Fruit fly (Drosophila melanogaster) whole organism, embryonic: ENCODE results near the gene CG42268.

Source experiments
- CG1024 ChIP-seq: fragments of 200-800 bp; sonication (Bioruptor generic); IDR thresholded peaks from 2 replicates; pipeline ENCODE4 v1.3.6; 2022; ENCODE audit warnings: missing biosample characterization, missing genetic modification characterization
- CG11247 ChIP-seq: fragments of 200-800 bp; sonication (Bioruptor generic); IDR thresholded peaks from 2 replicates; pipeline ENCODE4 v1.3.6; 2022; ENCODE audit warnings: missing biosample characterization, missing genetic modification characterization
- CG11504 ChIP-seq: fragments of 200-800 bp; sonication (Bioruptor generic); optimal IDR thresholded peaks from 3 replicates; lab custom pipeline; 2019; ENCODE audit warnings: missing biosample characterization, mild to moderate bottlenecking, missing genetic modification characterization, moderate library complexity
- CG11723 ChIP-seq: fragments of 200-800 bp; sonication (Bioruptor generic); optimal IDR thresholded peaks from 2 replicates; lab custom pipeline; 2017; ENCODE audit warnings: missing biosample characterization, mild to moderate bottlenecking, missing genetic modification characterization
- CG15073 ChIP-seq: fragments of 200-800 bp; sonication (Bioruptor generic); optimal IDR thresholded peaks from 2 replicates; lab custom pipeline; 2016; ENCODE audit warnings: missing biosample characterization, missing genetic modification characterization
- CG15514 ChIP-seq: fragments of 200-800 bp; sonication (Bioruptor generic); optimal IDR thresholded peaks from 3 replicates; lab custom pipeline; 2017; ENCODE audit warnings: missing biosample characterization, missing genetic modification characterization, mild to moderate bottlenecking, moderate library complexity, missing genetic modification reagents
- CG1647 ChIP-seq: fragments of 200-800 bp; sonication (Bioruptor generic); optimal IDR thresholded peaks from 3 replicates; lab custom pipeline; 2016; ENCODE audit warnings: missing biosample characterization, missing genetic modification characterization
- CG17328 ChIP-seq: fragments of 200-800 bp; sonication (Bioruptor generic); IDR thresholded peaks from 2 replicates; pipeline ENCODE4 v1.3.6; 2022; ENCODE audit warnings: missing biosample characterization, missing genetic modification characterization
- CG18011 ChIP-seq: fragments of 200-800 bp; sonication (Bioruptor generic); optimal IDR thresholded peaks from 2 replicates; lab custom pipeline; 2017; ENCODE audit warnings: missing biosample characterization, missing genetic modification characterization, mild to moderate bottlenecking, moderate library complexity, missing genotype
- CG18619 ChIP-seq: fragments of 200-800 bp; sonication (Bioruptor generic); optimal IDR thresholded peaks from 3 replicates; lab custom pipeline; 2017; ENCODE audit warnings: missing biosample characterization, mild to moderate bottlenecking, missing genetic modification characterization
- CG2116 ChIP-seq: fragments of 200-800 bp; sonication (Bioruptor generic); optimal IDR thresholded peaks from 3 replicates; lab custom pipeline; 2018; ENCODE audit warnings: missing biosample characterization, mild to moderate bottlenecking, missing genetic modification characterization
- CG2120 ChIP-seq: fragments of 200-800 bp; sonication (Bioruptor generic); optimal IDR thresholded peaks from 3 replicates; lab custom pipeline; 2016; ENCODE audit warnings: missing biosample characterization, missing genetic modification characterization
- CG2678 ChIP-seq: fragments of 200-800 bp; sonication (Bioruptor generic); optimal IDR thresholded peaks from 3 replicates; lab custom pipeline; 2019; ENCODE audit warnings: missing biosample characterization, mild to moderate bottlenecking, missing genetic modification characterization, moderate library complexity
- CG2889 ChIP-seq: fragments of 200-800 bp; sonication (Bioruptor generic); IDR thresholded peaks from 3 replicates; pipeline ENCODE4 v1.3.6; 2022; ENCODE audit warnings: missing biosample characterization, missing genetic modification characterization
- CG6254 ChIP-seq: fragments of 200-800 bp; sonication (Bioruptor generic); optimal IDR thresholded peaks from 3 replicates; lab custom pipeline; 2017; ENCODE audit warnings: mild to moderate bottlenecking, missing biosample characterization, missing genetic modification reagents, missing genetic modification characterization
- CG6272 ChIP-seq: fragments of 200-800 bp; sonication (Bioruptor generic); IDR thresholded peaks from 2 replicates; pipeline ENCODE4 v1.3.6; 2022; ENCODE audit warnings: missing biosample characterization, missing genetic modification characterization
- CG7556 ChIP-seq: fragments of 200-800 bp; sonication (Bioruptor generic); optimal IDR thresholded peaks from 2 replicates; lab custom pipeline; 2017; ENCODE audit warnings: missing biosample characterization, mild to moderate bottlenecking, missing genetic modification characterization
- CG8290 ChIP-seq, 3 experiments: fragments of 200-800 bp; sonication (Bioruptor generic); optimal IDR thresholded peaks; 2 replicates each; lab custom pipeline; 2016 to 2019; ENCODE audit warnings: missing biosample characterization in 3 of 3, missing genetic modification characterization in 3 of 3, mild to moderate bottlenecking in 2 of 3, moderate library complexity in 1 of 3
- CG8944 ChIP-seq: fragments of 200-800 bp; sonication (Bioruptor generic); optimal IDR thresholded peaks from 3 replicates; lab custom pipeline; 2016; ENCODE audit warnings: missing biosample characterization, missing genetic modification characterization
- CG9876 ChIP-seq: fragments of 200-800 bp; sonication (Bioruptor generic); optimal IDR thresholded peaks from 2 replicates; lab custom pipeline; 2016; ENCODE audit warnings: missing biosample characterization, missing genetic modification characterization
- CG9932 ChIP-seq: fragments of 200-800 bp; sonication (Bioruptor generic); IDR thresholded peaks from 2 replicates; pipeline ENCODE4 v1.3.6; 2022; ENCODE audit warnings: missing biosample characterization, missing genetic modification characterization
- CHES-1-like ChIP-seq: fragments of 200-800 bp; sonication (Bioruptor generic); optimal IDR thresholded peaks from 2 replicates; lab custom pipeline; 2016; ENCODE audit warnings: missing biosample characterization, missing genetic modification characterization
- Doc3 ChIP-seq: fragments of 200-800 bp; sonication (Bioruptor generic); IDR thresholded peaks from 3 replicates; pipeline ENCODE4 v1.3.6; 2022; ENCODE audit warnings: missing biosample characterization, missing genetic modification characterization; ENCODE audit not compliant: partially characterized antibody
- GATAe ChIP-seq: fragments of 200-800 bp; sonication (Bioruptor generic); conservative IDR thresholded peaks from 2 replicates; pipeline ENCODE4 v1.3.6; 2022; ENCODE audit warnings: missing biosample characterization, missing genetic modification characterization
- HHEX ChIP-seq: fragments of 200-800 bp; sonication (Bioruptor generic); optimal IDR thresholded peaks from 3 replicates; lab custom pipeline; 2017; ENCODE audit warnings: missing biosample characterization, mild to moderate bottlenecking, missing genetic modification characterization, missing genetic modification reagents
- HmgZ ChIP-seq: fragments of 200-800 bp; sonication (Bioruptor generic); optimal IDR thresholded peaks from 2 replicates; lab custom pipeline; 2018; ENCODE audit warnings: missing biosample characterization, mild to moderate bottlenecking, missing genetic modification characterization
- Hsf ChIP-seq: fragments of 200-800 bp; sonication (Bioruptor generic); optimal IDR thresholded peaks from 3 replicates; lab custom pipeline; 2016; ENCODE audit warnings: missing biosample characterization, missing genetic modification characterization
- Lpt ChIP-seq: fragments of >200 bp; optimal IDR thresholded peaks from 2 replicates; lab custom pipeline; 2018; ENCODE audit warnings: missing biosample characterization, missing genetic modification characterization
- NFAT ChIP-seq: fragments of 200-800 bp; sonication (Bioruptor generic); IDR thresholded peaks from 2 replicates; pipeline ENCODE4 v1.3.6; 2022; ENCODE audit warnings: missing biosample characterization, missing genetic modification characterization
- Oaz ChIP-seq: fragments of 200-800 bp; sonication (Bioruptor generic); IDR thresholded peaks from 2 replicates; pipeline ENCODE4 v1.3.6; 2022; ENCODE audit warnings: missing biosample characterization, missing genetic modification characterization
- Pdp1 ChIP-seq, 2 experiments: fragments of 200-800 bp; sonication (Bioruptor generic); optimal IDR thresholded peaks; 3 replicates each; lab custom pipeline; 2016; ENCODE audit warnings: missing biosample characterization in 2 of 2, missing genetic modification characterization in 2 of 2, mild to moderate bottlenecking in 1 of 2, moderate library complexity in 1 of 2
- Spps ChIP-seq: fragments of 200-800 bp; sonication (Bioruptor generic); optimal IDR thresholded peaks from 2 replicates; lab custom pipeline; 2018; ENCODE audit warnings: missing biosample characterization, mild to moderate bottlenecking, missing genetic modification characterization
- chn ChIP-seq: fragments of 200-800 bp; sonication (Bioruptor generic); optimal IDR thresholded peaks from 2 replicates; lab custom pipeline; 2016; ENCODE audit warnings: missing biosample characterization, missing genetic modification characterization
- ci ChIP-seq: fragments of 200-800 bp; sonication (Bioruptor generic); IDR thresholded peaks from 3 replicates; pipeline ENCODE4 v1.3.6; 2022; ENCODE audit warnings: missing biosample characterization, missing genetic modification characterization
- cwo ChIP-seq: fragments of 200-800 bp; sonication (Bioruptor generic); optimal IDR thresholded peaks from 3 replicates; lab custom pipeline; 2017; ENCODE audit warnings: missing biosample characterization, missing genetic modification characterization, mild to moderate bottlenecking, moderate library complexity, missing genetic modification reagents
- dan ChIP-seq: fragments of 200-800 bp; sonication (Bioruptor generic); IDR thresholded peaks from 2 replicates; pipeline ENCODE4 v1.3.6; 2022; ENCODE audit warnings: missing biosample characterization, missing genetic modification characterization
- fd96Cb ChIP-seq: fragments of 200-800 bp; sonication (Bioruptor generic); optimal IDR thresholded peaks from 2 replicates; lab custom pipeline; 2018; ENCODE audit warnings: missing biosample characterization, mild to moderate bottlenecking, missing genetic modification characterization, moderate library complexity
- gem ChIP-seq: fragments of 200-800 bp; sonication (Bioruptor generic); optimal IDR thresholded peaks from 2 replicates; lab custom pipeline; 2019; ENCODE audit warnings: missing biosample characterization, mild to moderate bottlenecking, missing genetic modification characterization, moderate library complexity
- lbe ChIP-seq: fragments of 200-800 bp; sonication (Bioruptor generic); optimal IDR thresholded peaks from 2 replicates; lab custom pipeline; 2016; ENCODE audit warnings: missing biosample characterization, mild to moderate bottlenecking, missing genetic modification characterization
- nau ChIP-seq: fragments of 200-800 bp; sonication (Bioruptor generic); optimal IDR thresholded peaks from 3 replicates; lab custom pipeline; 2017; ENCODE audit warnings: missing biosample characterization, mild to moderate bottlenecking, missing genetic modification characterization, missing genetic modification reagents
- nom ChIP-seq: fragments of 200-800 bp; sonication (Bioruptor generic); optimal IDR thresholded peaks from 2 replicates; lab custom pipeline; 2017; ENCODE audit warnings: missing biosample characterization, missing genetic modification characterization, mild to moderate bottlenecking, moderate library complexity, missing genetic modification reagents
- pfk ChIP-seq: fragments of 200-800 bp; sonication (Bioruptor generic); optimal IDR thresholded peaks from 2 replicates; lab custom pipeline; 2018; ENCODE audit warnings: missing biosample characterization, mild to moderate bottlenecking, missing genetic modification characterization, moderate library complexity
- scrt ChIP-seq: fragments of 200-800 bp; sonication (Bioruptor generic); optimal IDR thresholded peaks from 2 replicates; lab custom pipeline; 2018; ENCODE audit warnings: missing biosample characterization, mild to moderate bottlenecking, missing genetic modification characterization, moderate library complexity
- shn ChIP-seq: fragments of 200-800 bp; sonication (Bioruptor generic); optimal IDR thresholded peaks from 3 replicates; lab custom pipeline; 2016; ENCODE audit warnings: missing biosample characterization, missing genetic modification characterization
- sima ChIP-seq: fragments of 200-800 bp; sonication (Bioruptor generic); optimal IDR thresholded peaks from 2 replicates; lab custom pipeline; 2016; ENCODE audit warnings: missing biosample characterization, missing genetic modification characterization
- tll ChIP-seq, 2 experiments: fragments of 200-800 bp in 1 of 2; fragments of >200 bp in 1 of 2; sonication (Bioruptor generic) in 1 of 2; optimal IDR thresholded peaks; 2 replicates each; lab custom pipeline; 2017 to 2019; ENCODE audit warnings: missing biosample characterization in 2 of 2, missing genetic modification characterization in 2 of 2, mild to moderate bottlenecking in 1 of 2, moderate library complexity in 1 of 2
- tup ChIP-seq: fragments of 200-800 bp; sonication (Bioruptor generic); optimal IDR thresholded peaks from 2 replicates; lab custom pipeline; 2016; ENCODE audit warnings: missing biosample characterization, mild to moderate bottlenecking, missing genetic modification characterization, moderate library complexity

Gene CG42268

dm6 chr3L:9696650-9697526 lies 63.3 kb downstream of the CG42268 start, which contains the start of gene Prps (continued):
- no peak for TF ChIP-seq CG15073 (GFP tag; lab: Kevin White, UChicago)
- no peak for TF ChIP-seq tll (GFP tag; optimal IDR thresholded peaks at IDR 0.05; lab: Kevin White, UChicago)
- TF ChIP-seq shn (GFP tag; lab: Kevin White, UChicago), result peak; percentile 71
- TF ChIP-seq GATAe, result peak; percentile 49; the same call in 1 of the 2 replicates
- peak; percentile 90 for TF ChIP-seq ci (GFP tag; lab: Robert Waterston, UW)
- TF ChIP-seq CG18619, result peak; percentile 52
- peak; percentile 79 for TF ChIP-seq HmgZ (tag; lab: Kevin White, UChicago)
- TF ChIP-seq chn, result peak; percentile 59
- peak; percentile 88 for TF ChIP-seq NFAT
- peak; percentile 53 for TF ChIP-seq CG18011
- TF ChIP-seq CG1024 (GFP tag; lab: Robert Waterston, UW), result peak; percentile 74; the same call in 1 of the 2 replicates
- TF ChIP-seq Oaz (GFP tag; lab: Robert Waterston, UW), result no peak; the same call in 1 of the 2 replicates
- TF ChIP-seq CG11504 (tag; lab: Kevin White, UChicago), result peak; percentile 78
- TF ChIP-seq Doc3 (GFP tag; lab: Robert Waterston, UW), result 0 out of 3 replicates have a peak, but pooled peaks have one; percentile 32
- TF ChIP-seq scrt, result peak; percentile 70
- TF ChIP-seq Spps (tag; lab: Kevin White, UChicago), result no peak
- peak; percentile 35 for TF ChIP-seq CG9876
- TF ChIP-seq dan (GFP tag; lab: Robert Waterston, UW), result no peak
- TF ChIP-seq CHES-1-like (GFP tag; lab: Kevin White, UChicago), result peak; percentile 78
- TF ChIP-seq CG9932, result peak; percentile 83
- peak; percentile 73 for TF ChIP-seq nau
- peak; percentile 75 to 87 for TF ChIP-seq Pdp1 (GFP tag; optimal IDR thresholded peaks at IDR 0.05; lab: Kevin White, UChicago)
- peak; percentile 59 for TF ChIP-seq Hsf (GFP tag; lab: Kevin White, UChicago)
- peak; percentile 60 for TF ChIP-seq fd96Cb (tag; lab: Kevin White, UChicago)
- peak; percentile 90 for TF ChIP-seq nom
- peak; percentile 37 for TF ChIP-seq CG8290 (GFP tag; optimal IDR thresholded peaks at IDR 0.05; lab: Kevin White, UChicago)
- TF ChIP-seq CG8290 (tag; optimal IDR thresholded peaks at IDR 0.05; lab: Kevin White, UChicago), result peak; percentile 36 to 94
- peak; percentile 74 for TF ChIP-seq gem (tag; lab: Kevin White, UChicago)
- TF ChIP-seq CG2116, result no peak
- TF ChIP-seq cwo (GFP tag; lab: Kevin White, UChicago), result peak; percentile 99
- TF ChIP-seq CG2889, result peak; percentile 52; the same call in 1 of the 3 replicates
- TF ChIP-seq lbe (GFP tag; lab: Kevin White, UChicago), result peak; percentile 85
- TF ChIP-seq tup (GFP tag; lab: Kevin White, UChicago), result no peak
- peak; percentile 46; the same call in 1 of the 2 replicates for TF ChIP-seq CG6272 (GFP tag; lab: Robert Waterston, UW)
- TF ChIP-seq CG17328 (GFP tag; lab: Robert Waterston, UW), result peak; percentile 75
- peak; percentile 61 for TF ChIP-seq CG11247 (GFP tag; lab: Robert Waterston, UW)
- no peak for TF ChIP-seq pfk (GFP tag; lab: Kevin White, UChicago)
- TF ChIP-seq CG11723 (GFP tag; lab: Kevin White, UChicago), result peak; percentile 42
- peak; percentile 62 for TF ChIP-seq CG6254 (GFP tag; lab: Kevin White, UChicago)
- TF ChIP-seq CG2120 (GFP tag; lab: Kevin White, UChicago), result peak; percentile 81
- no peak for TF ChIP-seq sima (GFP tag; lab: Kevin White, UChicago)
- peak; percentile 76 for TF ChIP-seq CG2678 (tag; lab: Kevin White, UChicago)
- TF ChIP-seq CG15514 (GFP tag; lab: Kevin White, UChicago), result peak; percentile 74
- TF ChIP-seq Lpt (GFP tag; lab: Kevin White, UChicago), result no peak
- peak; percentile 79 for TF ChIP-seq CG1647
- TF ChIP-seq HHEX (GFP tag; lab: Kevin White, UChicago), result peak; percentile 76
- peak; percentile 44 for TF ChIP-seq CG7556 (GFP tag; lab: Kevin White, UChicago)
- peak; percentile 47 for TF ChIP-seq CG8944 (GFP tag; lab: Kevin White, UChicago)
